ENCODE assay signal across 1 fruit fly cellular context in the genomic region with DNA sequence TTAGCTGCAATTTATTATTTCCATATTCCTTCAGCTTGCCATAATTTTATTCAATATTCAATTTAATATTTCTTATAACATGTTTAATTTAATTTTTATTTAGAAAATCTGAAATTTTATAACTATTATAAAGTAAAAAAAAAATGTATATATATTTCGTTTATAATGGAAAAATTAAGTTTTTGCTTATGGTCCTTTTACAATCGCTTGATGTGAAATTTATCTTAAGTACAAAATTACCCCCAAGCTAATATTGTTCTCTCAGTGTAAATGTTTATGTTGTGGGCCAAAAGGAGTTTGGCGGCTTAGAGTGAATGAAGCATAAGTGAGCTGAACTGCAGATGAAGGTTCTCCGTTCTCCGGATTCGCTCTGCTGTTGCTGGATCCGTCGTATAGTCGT.
TF ChIP-seq lines count a peak whose summit lies in the region.

No protein-coding gene starts in this region.

TF ChIP-seq in whole organism, prepupa, 60 proteins besides CTCF, POLR2A, EP300 and RAD21 (continued from another document):
- TF ChIP-seq Ets21C (GFP tag; optimal IDR thresholded peaks at IDR 0.05; lab: Kevin White, UChicago), result no peak
- TF ChIP-seq Hr4 (GFP tag; optimal IDR thresholded peaks at IDR 0.05; lab: Kevin White, UChicago), result peak; percentile 30
- peak; percentile 33 for TF ChIP-seq CG10669 (GFP tag; optimal IDR thresholded peaks at IDR 0.05; lab: Kevin White, UChicago)
- TF ChIP-seq acj6 (GFP tag; optimal IDR thresholded peaks at IDR 0.05; lab: Kevin White, UChicago), result peak; percentile 52
- no peak for TF ChIP-seq CG6808 (GFP tag; optimal IDR thresholded peaks at IDR 0.05; lab: Kevin White, UChicago)
- TF ChIP-seq OdsH (GFP tag; optimal IDR thresholded peaks at IDR 0.05; lab: Kevin White, UChicago), result peak; percentile 63
- no peak for TF ChIP-seq CG8319 (GFP tag; optimal IDR thresholded peaks at IDR 0.05; lab: Kevin White, UChicago)
- peak; percentile 56 for TF ChIP-seq CG3032 (tag; optimal IDR thresholded peaks at IDR 0.05; lab: Kevin White, UChicago)
- TF ChIP-seq CG6276 (GFP tag; optimal IDR thresholded peaks at IDR 0.05; lab: Kevin White, UChicago), result peak; percentile 14
- no peak for TF ChIP-seq Met (GFP tag; optimal IDR thresholded peaks at IDR 0.05; lab: Kevin White, UChicago)
- TF ChIP-seq Ets96B (tag; optimal IDR thresholded peaks at IDR 0.05; lab: Kevin White, UChicago), result peak; percentile 60
- no peak for TF ChIP-seq net (GFP tag; optimal IDR thresholded peaks at IDR 0.05; lab: Kevin White, UChicago)
- TF ChIP-seq CG6854 (GFP tag; optimal IDR thresholded peaks at IDR 0.05; lab: Kevin White, UChicago), result no peak
- peak; percentile 24 for TF ChIP-seq Hr39 (GFP tag; optimal IDR thresholded peaks at IDR 0.05; lab: Kevin White, UChicago)
- peak; percentile 70 for TF ChIP-seq CG4318 (GFP tag; optimal IDR thresholded peaks at IDR 0.05; lab: Kevin White, UChicago)
- TF ChIP-seq Gug (GFP tag; IDR thresholded peaks at IDR 0.05; lab: Robert Waterston, UW), result no peak
- peak; percentile 22 for TF ChIP-seq pdm3 (GFP tag; optimal IDR thresholded peaks at IDR 0.05; lab: Kevin White, UChicago)
- no peak for TF ChIP-seq CG6792 (GFP tag; optimal IDR thresholded peaks at IDR 0.05; lab: Kevin White, UChicago)
- peak; percentile 51; the same call in 1 of the 3 replicates for TF ChIP-seq CG6163 (GFP tag; IDR thresholded peaks at IDR 0.05; lab: Robert Waterston, UW)
- no peak for TF ChIP-seq Blimp-1 (GFP tag; optimal IDR thresholded peaks at IDR 0.05; lab: Kevin White, UChicago)
- peak; percentile 57 for TF ChIP-seq eg (GFP tag; IDR thresholded peaks at IDR 0.05; lab: Robert Waterston, UW)
- peak; percentile 68 for TF ChIP-seq CG34406 (GFP tag; optimal IDR thresholded peaks at IDR 0.05; lab: Kevin White, UChicago)
- TF ChIP-seq fd85E (GFP tag; optimal IDR thresholded peaks at IDR 0.05; lab: Kevin White, UChicago), result no peak
- peak; percentile 43; the same call in 1 of the 3 replicates for TF ChIP-seq CG8119 (GFP tag; IDR thresholded peaks at IDR 0.05; lab: Robert Waterston, UW)
- TF ChIP-seq CG11762 (GFP tag; optimal IDR thresholded peaks at IDR 0.05; lab: Kevin White, UChicago; ENCODE audit: insufficient read depth), result no peak
- peak; percentile 48 for TF ChIP-seq CG3919 (GFP tag; optimal IDR thresholded peaks at IDR 0.05; lab: Kevin White, UChicago)
- TF ChIP-seq lz (GFP tag; optimal IDR thresholded peaks at IDR 0.05; lab: Kevin White, UChicago), result peak; percentile 14
- TF ChIP-seq Lpt (GFP tag; optimal IDR thresholded peaks at IDR 0.05; lab: Kevin White, UChicago), result no peak
- peak; percentile 27 for TF ChIP-seq achi (GFP tag; optimal IDR thresholded peaks at IDR 0.05; lab: Kevin White, UChicago)
- TF ChIP-seq CG32006 (GFP tag; optimal IDR thresholded peaks at IDR 0.05; lab: Kevin White, UChicago), result peak; percentile 71
